Fruit fly (Drosophila melanogaster): Measurements from ENCODE around the gene CG13054.

dm6 chr3L:16303982-16304381, 47.0 kb upstream of the CG13054 start, which contains the start of gene CG43249:
- TF ChIP-seq vri (GFP tag; optimal IDR thresholded peaks at IDR 0.05) (no peak), Met (GFP tag; optimal IDR thresholded peaks at IDR 0.05) (no peak), CG6854 (GFP tag; optimal IDR thresholded peaks at IDR 0.05) (no peak), eg (GFP tag; IDR thresholded peaks at IDR 0.05) (no peak), salr (GFP tag; optimal IDR thresholded peaks at IDR 0.05) (no peak), CG31627 (GFP tag; optimal IDR thresholded peaks at IDR 0.05) (no peak), svp (GFP tag) (no peak), CG11902 (GFP tag; optimal IDR thresholded peaks at IDR 0.05) (no peak), CG32006 (GFP tag; optimal IDR thresholded peaks at IDR 0.05) (no peak), Blimp-1 (GFP tag; optimal IDR thresholded peaks at IDR 0.05) (no peak), cyc (GFP tag; optimal IDR thresholded peaks at IDR 0.05) (no peak), Lpt (GFP tag; optimal IDR thresholded peaks at IDR 0.05) (no peak), pdm3 (GFP tag; optimal IDR thresholded peaks at IDR 0.05) (no peak), CG16779 (tag; optimal IDR thresholded peaks at IDR 0.05) (no peak)
